Worm (Caenorhabditis elegans): ENCODE results near the gene T28C6.5.

DNA sequence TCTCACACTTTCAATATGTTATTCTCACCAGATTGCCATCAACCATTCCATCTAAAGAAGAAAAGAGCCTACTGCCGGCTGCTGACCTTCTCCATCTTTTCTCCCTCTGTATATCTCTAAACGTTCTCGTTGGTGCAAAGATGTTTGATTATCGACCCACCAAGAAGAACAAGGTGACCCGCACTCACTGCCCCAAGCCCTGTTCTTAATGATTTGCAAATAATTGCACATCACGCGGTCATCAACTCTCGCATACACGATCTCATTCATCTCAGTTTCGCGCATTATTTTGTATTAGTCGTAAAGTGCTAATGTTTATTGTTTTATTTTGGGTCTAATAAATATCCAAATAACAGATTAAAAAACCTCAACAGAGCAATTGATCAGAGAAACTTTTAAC is 1.8 kb upstream of the T28C6.5 start:
- no peak for TF ChIP-seq hsf-1 (GFP tag; IDR thresholded peaks at IDR 0.05)
- no peak for TF ChIP-seq attf-5 (GFP tag; optimal IDR thresholded peaks at IDR 0.05)
- no peak for TF ChIP-seq unc-62 (GFP tag; optimal IDR thresholded peaks at IDR 0.05)
- TF ChIP-seq sea-2 (GFP tag; IDR thresholded peaks at IDR 0.05): no peak
- no peak for TF ChIP-seq ztf-6 (GFP tag; IDR thresholded peaks at IDR 0.05)
- no peak for TF ChIP-seq F57C9.4 (tag; optimal IDR thresholded peaks at IDR 0.05)
- no peak for TF ChIP-seq attf-6 (GFP tag; IDR thresholded peaks at IDR 0.05)
- TF ChIP-seq him-1 (tag; optimal IDR thresholded peaks at IDR 0.05): no peak
- no peak for TF ChIP-seq athp-1 (tag; optimal IDR thresholded peaks at IDR 0.05)
- no peak for TF ChIP-seq ama-1 (optimal IDR thresholded peaks at IDR 0.05)
- TF ChIP-seq ama-1 (GFP tag; optimal IDR thresholded peaks at IDR 0.05): no peak
- no peak for TF ChIP-seq F49E8.2 (tag; optimal IDR thresholded peaks at IDR 0.05; ENCODE audit: insufficient read depth)
- TF ChIP-seq xnd-1 (tag; optimal IDR thresholded peaks at IDR 0.05): no peak
- TF ChIP-seq nhr-120 (GFP tag; IDR thresholded peaks at IDR 0.05): no peak
- no peak for TF ChIP-seq F22D6.2 (tag; optimal IDR thresholded peaks at IDR 0.05)
